Worm (Caenorhabditis elegans) whole organism, L4 larva: ENCODE data around the gene T05H4.3.

Experiments used
- ZK546.5 ChIP-seq, 2 experiments: sonication (generic microtip); optimal IDR thresholded peaks; 2 replicates each; lab custom pipeline; 2017; ENCODE audit warnings: missing biosample characterization in 2 of 2, missing genetic modification characterization in 2 of 2
- daf-8 ChIP-seq: fragments of 200-800 bp; sonication (Bioruptor generic); IDR thresholded peaks from 2 replicates; pipeline ENCODE4 v1.3.6; 2022; ENCODE audit warnings: missing genetic modification characterization, missing compliant biosample characterization
- fkh-10 ChIP-seq: fragments of 150-350 bp; optimal IDR thresholded peaks from 2 replicates; lab custom pipeline; 2014; ENCODE audit warnings: missing biosample characterization, missing genetic modification reagents, missing genetic modification characterization
- mep-1 ChIP-seq: fragments of 150-350 bp; sonication (generic microtip); optimal IDR thresholded peaks from 3 replicates; lab custom pipeline; 2014; ENCODE audit warnings: missing biosample characterization, missing genetic modification characterization
- nhr-237 ChIP-seq: sonication (generic microtip); optimal IDR thresholded peaks from 2 replicates; lab custom pipeline; 2017; ENCODE audit warnings: missing biosample characterization, missing genetic modification characterization
- nhr-28 ChIP-seq: fragments of 150-350 bp; optimal IDR thresholded peaks from 2 replicates; lab custom pipeline; 2014; ENCODE audit warnings: missing biosample characterization, missing genetic modification characterization
- spr-3 ChIP-seq: fragments of 200-800 bp; sonication (Bioruptor generic); optimal IDR thresholded peaks from 2 replicates; lab custom pipeline; 2018; ENCODE audit warnings: mild to moderate bottlenecking, missing genetic modification characterization, missing compliant biosample characterization
- unc-39 ChIP-seq: sonication (generic microtip); optimal IDR thresholded peaks from 2 replicates; lab custom pipeline; 2017; ENCODE audit warnings: missing biosample characterization, missing genetic modification characterization

DNA sequence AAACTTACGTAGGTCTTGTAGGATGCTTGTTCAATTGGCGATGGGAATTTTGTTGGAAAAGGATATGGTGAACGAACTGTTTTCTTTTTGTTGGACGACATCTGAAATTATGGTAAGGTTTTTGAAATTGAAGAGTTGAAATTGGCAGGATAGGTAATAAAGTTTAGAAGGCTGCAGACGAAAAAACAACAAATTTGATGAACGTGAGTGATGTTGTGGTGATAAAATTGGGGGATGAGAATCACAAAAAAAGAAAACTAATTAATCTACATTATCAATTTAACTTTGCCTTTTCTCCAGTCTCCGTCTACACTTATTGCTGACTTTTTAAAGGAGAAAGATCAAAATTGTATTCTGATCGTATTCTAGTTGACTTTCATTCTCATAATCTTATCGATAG is 51.7 kb downstream of the T05H4.3 start, which contains the start of gene cpt-6:
- TF ChIP-seq nhr-237 (no peak), spr-3 (GFP tag; lab: Kevin White, UChicago) (no peak), mep-1 (tag; lab: Kevin White, UChicago) (no peak), fkh-10 (GFP tag; lab: Kevin White, UChicago) (no peak), daf-8 (GFP tag; lab: Robert Waterston, UW) (no peak), nhr-28 (tag; lab: Kevin White, UChicago) (no peak), unc-39 (tag; lab: Kevin White, UChicago) (no peak), ZK546.5 (tag; optimal IDR thresholded peaks at IDR 0.05; lab: Kevin White, UChicago) (no peak)
